Fruit fly (Drosophila melanogaster) whole organism, adult: Measurements from ENCODE around the gene smog.
A peak's percentile ranks its signal among the peaks of the same experiment; 100 is the strongest.

ENCODE experiments used
- CG11617 ChIP-seq: fragments of 200-800 bp; sonication (Bioruptor generic); optimal IDR thresholded peaks from 2 replicates; lab custom pipeline; 2017; ENCODE audit warnings: mild to moderate bottlenecking, missing biosample characterization, missing genetic modification reagents, missing genetic modification characterization
- CG12768 ChIP-seq: fragments of 200-800 bp; sonication (Bioruptor generic); optimal IDR thresholded peaks from 2 replicates; lab custom pipeline; 2017; ENCODE audit warnings: missing biosample characterization, missing genetic modification characterization, mild to moderate bottlenecking, moderate library complexity, missing genetic modification reagents
- CG14711 ChIP-seq: fragments of 200-800 bp; sonication (Bioruptor generic); optimal IDR thresholded peaks from 2 replicates; lab custom pipeline; 2018; ENCODE audit warnings: missing biosample characterization, mild to moderate bottlenecking, missing genetic modification characterization, moderate library complexity
- CG1620 ChIP-seq: fragments of 200-800 bp; sonication (Bioruptor generic); optimal IDR thresholded peaks from 2 replicates; lab custom pipeline; 2016; ENCODE audit warnings: missing biosample characterization, missing genetic modification characterization
- CG33017 ChIP-seq: fragments of 200-800 bp; sonication (Bioruptor generic); optimal IDR thresholded peaks from 2 replicates; lab custom pipeline; 2018; ENCODE audit warnings: missing biosample characterization, mild to moderate bottlenecking, missing genetic modification characterization, moderate library complexity
- CG5204 ChIP-seq: fragments of 200-800 bp; sonication (Bioruptor generic); optimal IDR thresholded peaks from 2 replicates; lab custom pipeline; 2016; ENCODE audit warnings: missing biosample characterization, missing genetic modification characterization
- CG7045 ChIP-seq: fragments of 200-800 bp; sonication (Bioruptor generic); optimal IDR thresholded peaks from 2 replicates; lab custom pipeline; 2017; ENCODE audit warnings: missing biosample characterization, mild to moderate bottlenecking, missing genetic modification characterization
- CG7101 ChIP-seq: fragments of 200-800 bp; sonication (Bioruptor generic); optimal IDR thresholded peaks from 2 replicates; lab custom pipeline; 2018; ENCODE audit warnings: missing biosample characterization, mild to moderate bottlenecking, missing genetic modification characterization, moderate library complexity
- Clk ChIP-seq: fragments of 200-800 bp; sonication (Bioruptor generic); optimal IDR thresholded peaks from 2 replicates; lab custom pipeline; 2017; ENCODE audit warnings: missing biosample characterization, missing genetic modification characterization
- Crg-1 ChIP-seq: fragments of 200-800 bp; sonication (Bioruptor generic); optimal IDR thresholded peaks from 2 replicates; lab custom pipeline; 2016; ENCODE audit warnings: missing biosample characterization, missing genetic modification characterization
- Hr96 ChIP-seq: fragments of 200-800 bp; sonication (Bioruptor generic); optimal IDR thresholded peaks from 2 replicates; lab custom pipeline; 2016; ENCODE audit warnings: missing biosample characterization, missing genetic modification characterization
- Mnt ChIP-seq: fragments of 200-800 bp; sonication (Bioruptor generic); optimal IDR thresholded peaks from 2 replicates; lab custom pipeline; 2016; ENCODE audit warnings: missing biosample characterization, mild to moderate bottlenecking, missing genetic modification characterization
- bab1 ChIP-seq: fragments of 200-800 bp; sonication (Bioruptor generic); optimal IDR thresholded peaks from 3 replicates; lab custom pipeline; 2019; ENCODE audit warnings: missing biosample characterization, mild to moderate bottlenecking, missing genetic modification characterization, moderate library complexity
- cic ChIP-seq: fragments of 200-800 bp; sonication (Bioruptor generic); optimal IDR thresholded peaks from 2 replicates; lab custom pipeline; 2017; ENCODE audit warnings: missing biosample characterization, mild to moderate bottlenecking, missing genetic modification characterization, moderate library complexity
- cnc ChIP-seq, 2 experiments: fragments of >200 bp; optimal IDR thresholded peaks; 2 replicates each; lab custom pipeline; 2017
- kay ChIP-seq: fragments of 200-800 bp; sonication (Bioruptor generic); peaks from one replicate; lab custom pipeline; 2016; ENCODE audit warnings: missing biosample characterization, missing genetic modification characterization, borderline replicate concordance
- ovo ChIP-seq: fragments of 200-800 bp; sonication (Bioruptor generic); optimal IDR thresholded peaks from 2 replicates; lab custom pipeline; 2016; ENCODE audit warnings: missing biosample characterization, missing genetic modification characterization
- pad ChIP-seq: fragments of 200-800 bp; sonication (Bioruptor generic); optimal IDR thresholded peaks from 3 replicates; lab custom pipeline; 2017; ENCODE audit warnings: missing biosample characterization, missing genetic modification characterization, mild to moderate bottlenecking, moderate library complexity, missing genetic modification reagents
- tj ChIP-seq: fragments of 200-800 bp; sonication (Bioruptor generic); optimal IDR thresholded peaks from 3 replicates; lab custom pipeline; 2017; ENCODE audit warnings: missing biosample characterization, mild to moderate bottlenecking, missing genetic modification characterization, moderate library complexity
- toe ChIP-seq: fragments of 200-800 bp; sonication (Bioruptor generic); optimal IDR thresholded peaks from 2 replicates; lab custom pipeline; 2016; ENCODE audit warnings: missing biosample characterization, missing genetic modification characterization

Gene smog

dm6 chr2L:4812261-4813022, 40.2 kb upstream of the smog start, which contains the start of gene CG15629:
TSS of gene CG15629 (plus strand) at chr2L:4813009.
- TF ChIP-seq tj (GFP tag; lab: Kevin White, UChicago) = peak; percentile 53
- no peak for TF ChIP-seq CG5204 (GFP tag; lab: Kevin White, UChicago)
- no peak for TF ChIP-seq CG11617
- TF ChIP-seq CG1620 (GFP tag; lab: Kevin White, UChicago) = no peak
- TF ChIP-seq CG7045 (GFP tag; lab: Kevin White, UChicago) = no peak
- no peak for TF ChIP-seq CG7101 (tag; lab: Kevin White, UChicago)
- no peak for TF ChIP-seq ovo

- TF ChIP-seq ovo = no peak
- TF ChIP-seq tj (GFP tag; lab: Kevin White, UChicago) = no peak
- TF ChIP-seq CG11617 = no peak
- TF ChIP-seq Hr96 = no peak
- TF ChIP-seq kay (GFP tag; lab: Kevin White, UChicago) = no peak
- no peak for TF ChIP-seq Crg-1
- no peak for TF ChIP-seq CG1620 (GFP tag; lab: Kevin White, UChicago)
- no peak for TF ChIP-seq cic (GFP tag; lab: Kevin White, UChicago)
- no peak for TF ChIP-seq CG7045 (GFP tag; lab: Kevin White, UChicago)
- TF ChIP-seq CG12768 (GFP tag; lab: Kevin White, UChicago) = no peak
- TF ChIP-seq bab1 (GFP tag; lab: Kevin White, UChicago) = no peak
- TF ChIP-seq Clk (GFP tag; lab: Kevin White, UChicago) = no peak
- no peak for TF ChIP-seq toe
- no peak for TF ChIP-seq cnc (optimal IDR thresholded peaks at IDR 0.05; lab: Kevin White, UChicago)
- no peak for TF ChIP-seq CG33017 (tag; lab: Kevin White, UChicago)
- TF ChIP-seq CG5204 (GFP tag; lab: Kevin White, UChicago) = no peak
- TF ChIP-seq CG7101 (tag; lab: Kevin White, UChicago) = no peak
- TF ChIP-seq CG14711 = no peak
- no peak for TF ChIP-seq Mnt (GFP tag; lab: Kevin White, UChicago)
Observed at dm6 chr2L:4813023-4813339, 39.7 kb upstream of the smog start.

dm6 chr2L:4818056-4818455, 34.6 kb upstream of the smog start, which contains the start of gene CG3225:
TSS of gene CG3225 (minus strand) at chr2L:4818245.
- TF ChIP-seq Mnt (GFP tag; lab: Kevin White, UChicago) (no peak), bab1 (GFP tag; lab: Kevin White, UChicago) (peak; percentile 39)

- TF ChIP-seq toe = no peak
- TF ChIP-seq cic (GFP tag; lab: Kevin White, UChicago) = no peak
- no peak for TF ChIP-seq CG7045 (GFP tag; lab: Kevin White, UChicago)
- TF ChIP-seq CG12768 (GFP tag; lab: Kevin White, UChicago) = no peak
- TF ChIP-seq CG1620 (GFP tag; lab: Kevin White, UChicago) = no peak
- no peak for TF ChIP-seq CG5204 (GFP tag; lab: Kevin White, UChicago)
- TF ChIP-seq CG14711 = no peak
- no peak for TF ChIP-seq cnc (optimal IDR thresholded peaks at IDR 0.05; lab: Kevin White, UChicago)
Observed at dm6 chr2L:4819995-4820394, 32.7 kb upstream of the smog start.

- TF ChIP-seq CG7101 (tag; lab: Kevin White, UChicago) = no peak
- peak; percentile 70 for TF ChIP-seq CG5204 (GFP tag; lab: Kevin White, UChicago)
- no peak for TF ChIP-seq kay (GFP tag; lab: Kevin White, UChicago)
- no peak for TF ChIP-seq CG14711
- TF ChIP-seq CG1620 (GFP tag; lab: Kevin White, UChicago) = peak; percentile 15
- no peak for TF ChIP-seq cic (GFP tag; lab: Kevin White, UChicago)
- peak; percentile 68 for TF ChIP-seq toe
- peak; percentile 25 for TF ChIP-seq CG33017 (tag; lab: Kevin White, UChicago)
- TF ChIP-seq CG7045 (GFP tag; lab: Kevin White, UChicago) = no peak
- TF ChIP-seq Mnt (GFP tag; lab: Kevin White, UChicago) = no peak
- peak; percentile 40 for TF ChIP-seq CG11617
Observed at dm6 chr2L:4820448-4821318, 32.0 kb upstream of the smog start.

dm6 chr2L:4821319-4821717, 31.3 kb upstream of the smog start:
- no peak for TF ChIP-seq bab1 (GFP tag; lab: Kevin White, UChicago)
- peak; percentile 76 for TF ChIP-seq CG7045 (GFP tag; lab: Kevin White, UChicago)
- TF ChIP-seq Mnt (GFP tag; lab: Kevin White, UChicago) = no peak
- TF ChIP-seq cnc (optimal IDR thresholded peaks at IDR 0.05; lab: Kevin White, UChicago) = no peak
- TF ChIP-seq CG33017 (tag; lab: Kevin White, UChicago) = peak; percentile 34
- TF ChIP-seq CG7101 (tag; lab: Kevin White, UChicago) = peak; percentile 42
- no peak for TF ChIP-seq cic (GFP tag; lab: Kevin White, UChicago)
- peak; percentile 23 for TF ChIP-seq toe
- TF ChIP-seq pad = peak; percentile 26
- peak; percentile 39 for TF ChIP-seq Clk (GFP tag; lab: Kevin White, UChicago)
- TF ChIP-seq tj (GFP tag; lab: Kevin White, UChicago) = no peak
- TF ChIP-seq kay (GFP tag; lab: Kevin White, UChicago) = no peak
- no peak for TF ChIP-seq ovo
- TF ChIP-seq CG11617 = peak; percentile 31
- peak; percentile 55 for TF ChIP-seq CG5204 (GFP tag; lab: Kevin White, UChicago)
- TF ChIP-seq CG14711 = peak; percentile 28
- no peak for TF ChIP-seq Crg-1
- TF ChIP-seq CG12768 (GFP tag; lab: Kevin White, UChicago) = peak; percentile 68
- peak; percentile 63 for TF ChIP-seq Hr96
- no peak for TF ChIP-seq CG1620 (GFP tag; lab: Kevin White, UChicago)
